Fruit fly (Drosophila melanogaster) whole organism, embryonic: ENCODE data around the gene CG4020.

Experiments used
- Abd-B ChIP-seq: fragments of 200-800 bp; sonication (Bioruptor generic); optimal IDR thresholded peaks from 2 replicates; lab custom pipeline; 2018; ENCODE audit warnings: missing biosample characterization, mild to moderate bottlenecking, missing genetic modification characterization, moderate library complexity
- Aef1 ChIP-seq: fragments of 200-800 bp; sonication (Bioruptor generic); IDR thresholded peaks from 3 replicates; pipeline ENCODE4 v1.3.6; 2022; ENCODE audit warnings: missing biosample characterization, missing genetic modification characterization
- CG10565 ChIP-seq: fragments of 200-800 bp; sonication (Bioruptor generic); optimal IDR thresholded peaks from 3 replicates; lab custom pipeline; 2016; ENCODE audit warnings: missing biosample characterization, mild to moderate bottlenecking, missing genetic modification characterization
- CG11093 ChIP-seq: fragments of 200-800 bp; sonication (Bioruptor generic); IDR thresholded peaks from 3 replicates; pipeline ENCODE4 v1.3.6; 2022; ENCODE audit warnings: missing biosample characterization, missing genetic modification characterization
- CG12071 ChIP-seq: fragments of 200-800 bp; sonication (Bioruptor generic); optimal IDR thresholded peaks from 3 replicates; lab custom pipeline; 2018; ENCODE audit warnings: missing biosample characterization, mild to moderate bottlenecking, missing genetic modification characterization
- CG16779 ChIP-seq: fragments of 200-800 bp; sonication (Bioruptor generic); IDR thresholded peaks from 2 replicates; pipeline ENCODE4 v1.3.6; 2022; ENCODE audit warnings: missing biosample characterization, missing genetic modification characterization
- CG17186 ChIP-seq: fragments of 200-800 bp; sonication (Bioruptor generic); optimal IDR thresholded peaks from 3 replicates; lab custom pipeline; 2017; ENCODE audit warnings: missing biosample characterization, missing genetic modification reagents, missing genetic modification characterization
- CG1792 ChIP-seq: fragments of 200-800 bp; sonication (Bioruptor generic); optimal IDR thresholded peaks from 2 replicates; lab custom pipeline; 2016; ENCODE audit warnings: missing biosample characterization, missing genetic modification characterization
- CG18011 ChIP-seq: fragments of 200-800 bp; sonication (Bioruptor generic); optimal IDR thresholded peaks from 2 replicates; lab custom pipeline; 2017; ENCODE audit warnings: missing biosample characterization, missing genetic modification characterization, mild to moderate bottlenecking, moderate library complexity, missing genotype
- CG1832 ChIP-seq: fragments of 200-800 bp; sonication (Bioruptor generic); optimal IDR thresholded peaks from 2 replicates; lab custom pipeline; 2017; ENCODE audit warnings: missing biosample characterization, mild to moderate bottlenecking, missing genetic modification characterization, inconsistent platforms
- CG30431 ChIP-seq: fragments of 200-800 bp; sonication (Bioruptor generic); optimal IDR thresholded peaks from 2 replicates; lab custom pipeline; 2017; ENCODE audit warnings: missing biosample characterization, missing genetic modification characterization
- CG31224 ChIP-seq: fragments of 200-800 bp; sonication (Bioruptor generic); IDR thresholded peaks from 2 replicates; pipeline ENCODE4 v1.3.6; 2022; ENCODE audit warnings: missing biosample characterization, missing genetic modification characterization
- CG32772 ChIP-seq: fragments of 200-800 bp; sonication (Bioruptor generic); IDR thresholded peaks from 2 replicates; pipeline ENCODE4 v1.3.6; 2022; ENCODE audit warnings: missing biosample characterization, missing genetic modification characterization
- CG3995 ChIP-seq: fragments of 200-800 bp; sonication (Bioruptor generic); optimal IDR thresholded peaks from 3 replicates; lab custom pipeline; 2016; ENCODE audit warnings: missing biosample characterization, missing genetic modification characterization
- CG6272 ChIP-seq: fragments of 200-800 bp; sonication (Bioruptor generic); IDR thresholded peaks from 2 replicates; pipeline ENCODE4 v1.3.6; 2022; ENCODE audit warnings: missing biosample characterization, missing genetic modification characterization
- CG7271 ChIP-seq: fragments of 200-800 bp; sonication (Bioruptor generic); optimal IDR thresholded peaks from 2 replicates; lab custom pipeline; 2018; ENCODE audit warnings: missing biosample characterization, mild to moderate bottlenecking, missing genetic modification characterization, moderate library complexity
- CG9727 ChIP-seq: fragments of 200-800 bp; sonication (Bioruptor generic); optimal IDR thresholded peaks from 3 replicates; lab custom pipeline; 2017; ENCODE audit warnings: missing biosample characterization, mild to moderate bottlenecking, missing genetic modification characterization
- D ChIP-seq, 2 experiments: fragments of 200-800 bp in 1 of 2; fragments of >200 bp in 1 of 2; sonication (Bioruptor generic) in 1 of 2; optimal IDR thresholded peaks; 2 replicates in 1 of 2; 3 replicates in 1 of 2; lab custom pipeline; 2017; ENCODE audit warnings: mild to moderate bottlenecking in 1 of 2, missing biosample characterization in 1 of 2, missing genetic modification characterization in 1 of 2, missing genetic modification reagents in 1 of 2
- Dip3 ChIP-seq: fragments of 200-800 bp; sonication (Bioruptor generic); optimal IDR thresholded peaks from 3 replicates; lab custom pipeline; 2016; ENCODE audit warnings: missing biosample characterization, missing genetic modification characterization
- Dll ChIP-seq: fragments of 200-800 bp; sonication (Bioruptor generic); IDR thresholded peaks from 4 replicates; pipeline ENCODE4 v1.3.6; 2022; ENCODE audit warnings: missing biosample characterization, missing genetic modification characterization; ENCODE audit not compliant: partially characterized antibody
- H2.0 ChIP-seq: fragments of 200-800 bp; sonication (Bioruptor generic); IDR thresholded peaks from 2 replicates; pipeline ENCODE4 v1.3.6; 2022; ENCODE audit warnings: missing biosample characterization, missing genetic modification characterization
- MESR4 ChIP-seq: fragments of 200-800 bp; sonication (Bioruptor generic); optimal IDR thresholded peaks from 2 replicates; lab custom pipeline; 2018; ENCODE audit warnings: missing biosample characterization, mild to moderate bottlenecking, missing genetic modification characterization, moderate library complexity
- Meics ChIP-seq: fragments of 200-800 bp; sonication (Bioruptor generic); optimal IDR thresholded peaks from 2 replicates; lab custom pipeline; 2017; ENCODE audit warnings: missing biosample characterization, mild to moderate bottlenecking, missing genetic modification characterization
- Nf-YC ChIP-seq: fragments of 200-800 bp; optimal IDR thresholded peaks from 3 replicates; lab custom pipeline; 2019; ENCODE audit warnings: missing biosample characterization, mild to moderate bottlenecking, missing genetic modification characterization, moderate library complexity
- Rx ChIP-seq: fragments of 200-800 bp; sonication (Bioruptor generic); IDR thresholded peaks from 2 replicates; pipeline ENCODE4 v1.3.6; 2022; ENCODE audit warnings: missing biosample characterization, missing genetic modification characterization
- Sry-β ChIP-seq: fragments of 200-800 bp; sonication (Bioruptor generic); optimal IDR thresholded peaks from 2 replicates; lab custom pipeline; 2018; ENCODE audit warnings: missing biosample characterization, mild to moderate bottlenecking, missing genetic modification characterization, moderate library complexity
- TFAM ChIP-seq: fragments of 200-800 bp; sonication (Bioruptor generic); optimal IDR thresholded peaks from 2 replicates; lab custom pipeline; 2017; ENCODE audit warnings: missing biosample characterization, missing genetic modification characterization, inconsistent platforms
- bsh ChIP-seq, 2 experiments: fragments of 200-800 bp; sonication (Bioruptor generic); optimal IDR thresholded peaks; 2 replicates each; lab custom pipeline; 2017 to 2018; ENCODE audit warnings: mild to moderate bottlenecking in 2 of 2, missing biosample characterization in 2 of 2, missing genetic modification characterization in 2 of 2, moderate library complexity in 1 of 2
- croc ChIP-seq: fragments of 200-800 bp; sonication (Bioruptor generic); conservative IDR thresholded peaks from 3 replicates; pipeline ENCODE4 v1.3.6; 2022; ENCODE audit warnings: missing biosample characterization, missing genetic modification characterization
- gcm2 ChIP-seq: fragments of 200-800 bp; sonication (Bioruptor generic); optimal IDR thresholded peaks from 2 replicates; lab custom pipeline; 2016; ENCODE audit warnings: missing biosample characterization, missing genetic modification characterization
- jigr1 ChIP-seq: fragments of 200-800 bp; sonication (Bioruptor generic); IDR thresholded peaks from 3 replicates; pipeline ENCODE4 v1.3.6; 2022; ENCODE audit warnings: missing biosample characterization, missing genetic modification characterization
- lola ChIP-seq, 3 experiments: fragments of >200 bp in 2 of 3; fragments of 200-800 bp in 1 of 3; sonication (Bioruptor generic) in 1 of 3; optimal IDR thresholded peaks; 2 replicates each; lab custom pipeline; 2017 to 2019; ENCODE audit warnings: missing biosample characterization in 3 of 3, missing genetic modification characterization in 3 of 3, mild to moderate bottlenecking in 1 of 3, moderate library complexity in 1 of 3
- org-1 ChIP-seq: fragments of 200-800 bp; sonication (Bioruptor generic); optimal IDR thresholded peaks from 2 replicates; lab custom pipeline; 2017; ENCODE audit warnings: missing biosample characterization, missing genetic modification characterization
- otp ChIP-seq: fragments of 200-800 bp; sonication (Bioruptor generic); IDR thresholded peaks from 3 replicates; pipeline ENCODE4, ENCODE4 v1.3.6; 2022; ENCODE audit warnings: missing biosample characterization, missing genetic modification characterization
- pan ChIP-seq, 4 experiments: fragments of >200 bp in 3 of 4; fragments of 200-800 bp in 1 of 4; sonication (Bioruptor generic) in 1 of 4; optimal IDR thresholded peaks in 3 of 4; IDR thresholded peaks in 1 of 4; 2 replicates each; pipeline versions ENCODE4 v1.3.6 to Lab custom; 2017 to 2022; ENCODE audit warnings: missing biosample characterization in 2 of 4, missing genetic modification characterization in 2 of 4, mixed read lengths in 1 of 4
- phol ChIP-seq: fragments of 200-800 bp; sonication (Bioruptor generic); optimal IDR thresholded peaks from 3 replicates; lab custom pipeline; 2018; ENCODE audit warnings: missing biosample characterization, mild to moderate bottlenecking, missing genetic modification characterization, moderate library complexity
- pita ChIP-seq: fragments of 200-800 bp; sonication (Bioruptor generic); optimal IDR thresholded peaks from 2 replicates; lab custom pipeline; 2017; ENCODE audit warnings: missing biosample characterization, mild to moderate bottlenecking, missing genetic modification characterization
- ro ChIP-seq: fragments of 200-800 bp; sonication (Bioruptor generic); IDR thresholded peaks from 2 replicates; pipeline ENCODE4 v1.3.6; 2022; ENCODE audit warnings: missing biosample characterization, missing genetic modification characterization
- sim ChIP-seq: fragments of 200-800 bp; sonication (Bioruptor generic); IDR thresholded peaks from 2 replicates; pipeline ENCODE4 v1.3.6; 2022; ENCODE audit warnings: missing biosample characterization, missing genetic modification characterization
- sima ChIP-seq: fragments of 200-800 bp; sonication (Bioruptor generic); optimal IDR thresholded peaks from 2 replicates; lab custom pipeline; 2016; ENCODE audit warnings: missing biosample characterization, missing genetic modification characterization
- so ChIP-seq: fragments of 200-800 bp; sonication (Bioruptor generic); IDR thresholded peaks from 3 replicates; pipeline ENCODE4 v1.3.6; 2022; ENCODE audit warnings: missing biosample characterization, missing genetic modification characterization
- sqz ChIP-seq: fragments of 200-800 bp; sonication (Bioruptor generic); optimal IDR thresholded peaks from 3 replicates; lab custom pipeline; 2018; ENCODE audit warnings: missing biosample characterization, mild to moderate bottlenecking, missing genetic modification characterization
- ssp ChIP-seq: fragments of 200-800 bp; sonication (Bioruptor generic); IDR thresholded peaks from 2 replicates; pipeline ENCODE4 v1.3.6; 2022; ENCODE audit warnings: missing biosample characterization, missing genetic modification characterization
- tio ChIP-seq: fragments of 200-800 bp; sonication (Bioruptor generic); optimal IDR thresholded peaks from 2 replicates; lab custom pipeline; 2017; ENCODE audit warnings: missing biosample characterization, missing genetic modification characterization, inconsistent platforms
- vfl ChIP-seq: fragments of 200-800 bp; sonication (Bioruptor generic); optimal IDR thresholded peaks from 2 replicates; lab custom pipeline; 2016; ENCODE audit warnings: missing biosample characterization, missing genetic modification characterization
- yki ChIP-seq: fragments of >200 bp; optimal IDR thresholded peaks from 3 replicates; lab custom pipeline; 2018
- zf30C ChIP-seq: fragments of 200-800 bp; sonication (Bioruptor generic); optimal IDR thresholded peaks from 3 replicates; lab custom pipeline; 2018; ENCODE audit warnings: missing biosample characterization, mild to moderate bottlenecking, missing genetic modification characterization

Gene CG4020

dm6 chrX:5900146-5901093 is 5.1 kb upstream of the CG4020 start, which contains the start of gene Act5C (continued):
- peak; percentile 58 for TF ChIP-seq CG18011 (GFP tag; lab: Kevin White, UChicago)
- TF ChIP-seq vfl (GFP tag; lab: Kevin White, UChicago): peak; percentile 79
- no peak for TF ChIP-seq pita (GFP tag; lab: Kevin White, UChicago)
- TF ChIP-seq sima (GFP tag; lab: Kevin White, UChicago): peak; percentile 86
- peak; percentile 52 for TF ChIP-seq Sry-β (GFP tag; lab: Kevin White, UChicago)
- peak; percentile 89 for TF ChIP-seq tio (GFP tag; lab: Kevin White, UChicago)
- peak; percentile 89; the same call in 2 of the 3 replicates for TF ChIP-seq CG11093
- TF ChIP-seq CG31224 (GFP tag; lab: Robert Waterston, UW): peak; percentile 84
- TF ChIP-seq pan (optimal IDR thresholded peaks at IDR 0.05; lab: Kevin White, UChicago): no peak
- TF ChIP-seq pan (GFP tag; optimal IDR thresholded peaks at IDR 0.05 in 1 of 2, IDR thresholded peaks at IDR 0.05 in 1 of 2): peak in 1 of 2 experiments; percentile 91
- TF ChIP-seq CG3995 (GFP tag; lab: Kevin White, UChicago): peak; percentile 65
- no peak for TF ChIP-seq D (optimal IDR thresholded peaks at IDR 0.05; lab: Kevin White, UChicago)
- peak; percentile 94 for TF ChIP-seq D (GFP tag; optimal IDR thresholded peaks at IDR 0.05; lab: Kevin White, UChicago)
- TF ChIP-seq Dip3: peak; percentile 87
- peak; percentile 84 for TF ChIP-seq CG7271 (tag; lab: Kevin White, UChicago)
- TF ChIP-seq yki: no peak
- 0 out of 2 replicates have a peak, but pooled peaks have one; percentile 73 for TF ChIP-seq CG16779 (GFP tag; lab: Robert Waterston, UW)
- TF ChIP-seq CG32772 (GFP tag; lab: Robert Waterston, UW): peak; percentile 90
- peak; percentile 93 for TF ChIP-seq org-1 (GFP tag; lab: Kevin White, UChicago)
- TF ChIP-seq so (GFP tag; lab: Robert Waterston, UW): peak; percentile 93
- TF ChIP-seq ro (GFP tag; lab: Robert Waterston, UW): peak; percentile 74; the same call in 1 of the 2 replicates
- peak; percentile 82 for TF ChIP-seq ssp
- TF ChIP-seq phol: peak; percentile 93
- TF ChIP-seq CG10565 (GFP tag; lab: Kevin White, UChicago): peak; percentile 90
- TF ChIP-seq zf30C (GFP tag; lab: Kevin White, UChicago): peak; percentile 100
- TF ChIP-seq CG12071 (GFP tag; lab: Kevin White, UChicago): peak; percentile 94
- peak; percentile 75 for TF ChIP-seq TFAM
- TF ChIP-seq CG1792 (GFP tag; lab: Kevin White, UChicago): peak; percentile 92
- TF ChIP-seq Dll: no peak
- peak; percentile 57 for TF ChIP-seq MESR4
- TF ChIP-seq Abd-B (GFP tag; lab: Kevin White, UChicago): peak; percentile 90
- peak; percentile 90 for TF ChIP-seq gcm2 (GFP tag; lab: Kevin White, UChicago)
- TF ChIP-seq Nf-YC (tag; lab: Kevin White, UChicago): peak; percentile 69
- TF ChIP-seq CG30431 (GFP tag; lab: Kevin White, UChicago): peak; percentile 93
- TF ChIP-seq CG6272: peak; percentile 88
- peak; percentile 91 for TF ChIP-seq Rx
- TF ChIP-seq croc (GFP tag; lab: Robert Waterston, UW): peak; percentile 92
- peak in 1 of 3 experiments; percentile 93 for TF ChIP-seq lola (GFP tag; optimal IDR thresholded peaks at IDR 0.05; lab: Kevin White, UChicago)
- peak; percentile 94 for TF ChIP-seq H2.0 (GFP tag; lab: Robert Waterston, UW)
- TF ChIP-seq jigr1 (GFP tag; lab: Robert Waterston, UW): peak; percentile 79
- TF ChIP-seq Meics: peak; percentile 93
- peak; percentile 90 for TF ChIP-seq sim (GFP tag; lab: Robert Waterston, UW)
- peak; percentile 96 for TF ChIP-seq CG9727 (GFP tag; lab: Kevin White, UChicago)
- TF ChIP-seq Aef1 (GFP tag; lab: Robert Waterston, UW): peak; percentile 85
- TF ChIP-seq CG17186 (GFP tag; lab: Kevin White, UChicago): peak; percentile 73
- peak; percentile 90 to 97 for TF ChIP-seq bsh (GFP tag; optimal IDR thresholded peaks at IDR 0.05; lab: Kevin White, UChicago)
- no peak for TF ChIP-seq CG1832
- peak; percentile 91 for TF ChIP-seq otp
- peak; percentile 71 for TF ChIP-seq sqz (GFP tag; lab: Kevin White, UChicago)
